Fruit fly (Drosophila melanogaster) whole organism, embryonic: Measurements from ENCODE around the gene PolA1.

Source experiments
- Bteb2 ChIP-seq: fragments of 200-800 bp; sonication (Bioruptor generic); optimal IDR thresholded peaks from 2 replicates; lab custom pipeline; 2016; ENCODE audit warnings: missing biosample characterization, missing genetic modification characterization
- CG12104 ChIP-seq: fragments of 200-800 bp; sonication (Bioruptor generic); optimal IDR thresholded peaks from 3 replicates; lab custom pipeline; 2016; ENCODE audit warnings: missing biosample characterization, missing genetic modification characterization
- CG12942 ChIP-seq: fragments of 200-800 bp; sonication (Bioruptor generic); optimal IDR thresholded peaks from 3 replicates; lab custom pipeline; 2016; ENCODE audit warnings: missing biosample characterization, missing genetic modification characterization
- CG13123 ChIP-seq: fragments of 200-800 bp; sonication (Bioruptor generic); optimal IDR thresholded peaks from 2 replicates; lab custom pipeline; 2016; ENCODE audit warnings: missing biosample characterization, missing genetic modification characterization
- CG13775 ChIP-seq: fragments of 200-800 bp; sonication (Bioruptor generic); optimal IDR thresholded peaks from 3 replicates; lab custom pipeline; 2017; ENCODE audit warnings: missing biosample characterization, mild to moderate bottlenecking, missing genetic modification characterization
- CG14441 ChIP-seq: fragments of 200-800 bp; sonication (Bioruptor generic); IDR thresholded peaks from 2 replicates; pipeline ENCODE4 v1.3.6; 2022; ENCODE audit warnings: missing biosample characterization, missing genetic modification characterization
- CG1647 ChIP-seq: fragments of 200-800 bp; sonication (Bioruptor generic); optimal IDR thresholded peaks from 3 replicates; lab custom pipeline; 2016; ENCODE audit warnings: missing biosample characterization, missing genetic modification characterization
- CG2678 ChIP-seq: fragments of 200-800 bp; sonication (Bioruptor generic); optimal IDR thresholded peaks from 3 replicates; lab custom pipeline; 2019; ENCODE audit warnings: missing biosample characterization, mild to moderate bottlenecking, missing genetic modification characterization, moderate library complexity
- CG30431 ChIP-seq: fragments of 200-800 bp; sonication (Bioruptor generic); optimal IDR thresholded peaks from 2 replicates; lab custom pipeline; 2017; ENCODE audit warnings: missing biosample characterization, missing genetic modification characterization
- CG3281 ChIP-seq: fragments of 200-800 bp; sonication (Bioruptor generic); optimal IDR thresholded peaks from 3 replicates; lab custom pipeline; 2017; ENCODE audit warnings: missing biosample characterization, mild to moderate bottlenecking, missing genetic modification characterization
- CG4282 ChIP-seq: fragments of 200-800 bp; sonication (Bioruptor generic); optimal IDR thresholded peaks from 2 replicates; lab custom pipeline; 2016; ENCODE audit warnings: missing biosample characterization, missing genetic modification characterization
- CG43689 ChIP-seq: fragments of 200-800 bp; sonication (Bioruptor generic); IDR thresholded peaks from 2 replicates; pipeline ENCODE4 v1.3.6; 2022; ENCODE audit warnings: missing biosample characterization, missing genetic modification characterization
- CG4820 ChIP-seq: fragments of 200-800 bp; sonication (Bioruptor generic); optimal IDR thresholded peaks from 3 replicates; lab custom pipeline; 2016; ENCODE audit warnings: missing biosample characterization, missing genetic modification characterization
- CG6683 ChIP-seq: fragments of 200-800 bp; sonication (Bioruptor generic); optimal IDR thresholded peaks from 2 replicates; lab custom pipeline; 2017; ENCODE audit warnings: missing biosample characterization, mild to moderate bottlenecking, missing genetic modification characterization, missing genetic modification reagents
- CG6791 ChIP-seq: fragments of 200-800 bp; sonication (Bioruptor generic); IDR thresholded peaks from 3 replicates; pipeline ENCODE4 v1.3.6; 2022; ENCODE audit warnings: missing biosample characterization, missing genetic modification characterization; ENCODE audit not compliant: partially characterized antibody
- CG7786 ChIP-seq: fragments of 200-800 bp; sonication (Bioruptor generic); optimal IDR thresholded peaks from 2 replicates; lab custom pipeline; 2016; ENCODE audit warnings: missing biosample characterization, missing genetic modification characterization
- CG9609 ChIP-seq: fragments of 200-800 bp; sonication (Bioruptor generic); optimal IDR thresholded peaks from 3 replicates; lab custom pipeline; 2016; ENCODE audit warnings: missing biosample characterization, missing genetic modification characterization
- Eip74EF ChIP-seq, 2 experiments: fragments of 200-800 bp in 1 of 2; fragments of >200 bp in 1 of 2; sonication (Bioruptor generic) in 1 of 2; optimal IDR thresholded peaks; 2 replicates each; lab custom pipeline; 2017 to 2019; ENCODE audit warnings: missing biosample characterization in 2 of 2, missing genetic modification characterization in 2 of 2, mild to moderate bottlenecking in 1 of 2, moderate library complexity in 1 of 2
- H2.0 ChIP-seq: fragments of 200-800 bp; sonication (Bioruptor generic); IDR thresholded peaks from 2 replicates; pipeline ENCODE4 v1.3.6; 2022; ENCODE audit warnings: missing biosample characterization, missing genetic modification characterization
- Lpt ChIP-seq: fragments of >200 bp; optimal IDR thresholded peaks from 2 replicates; lab custom pipeline; 2018; ENCODE audit warnings: missing biosample characterization, missing genetic modification characterization
- NK7.1 ChIP-seq: fragments of 200-800 bp; sonication (Bioruptor generic); optimal IDR thresholded peaks from 3 replicates; lab custom pipeline; 2016; ENCODE audit warnings: missing biosample characterization, missing genetic modification characterization
- Neu2 ChIP-seq: fragments of 200-800 bp; sonication (Bioruptor generic); optimal IDR thresholded peaks from 3 replicates; lab custom pipeline; 2016; ENCODE audit warnings: missing biosample characterization, missing genetic modification characterization, borderline replicate concordance
- Oli ChIP-seq: fragments of 200-800 bp; sonication (Bioruptor generic); optimal IDR thresholded peaks from 2 replicates; lab custom pipeline; 2018; ENCODE audit warnings: missing biosample characterization, mild to moderate bottlenecking, missing genetic modification characterization, moderate library complexity
- Spps ChIP-seq: fragments of 200-800 bp; sonication (Bioruptor generic); optimal IDR thresholded peaks from 2 replicates; lab custom pipeline; 2018; ENCODE audit warnings: missing biosample characterization, mild to moderate bottlenecking, missing genetic modification characterization
- Stat92E ChIP-seq, 3 experiments: fragments of >200 bp in 2 of 3; fragments of 200-800 bp in 1 of 3; sonication (Bioruptor generic) in 1 of 3; optimal IDR thresholded peaks; 2 replicates each; lab custom pipeline; 2017 to 2019; ENCODE audit warnings: missing biosample characterization in 3 of 3, missing genetic modification characterization in 3 of 3, mild to moderate bottlenecking in 1 of 3, moderate library complexity in 1 of 3
- TFAM ChIP-seq: fragments of 200-800 bp; sonication (Bioruptor generic); optimal IDR thresholded peaks from 2 replicates; lab custom pipeline; 2017; ENCODE audit warnings: missing biosample characterization, missing genetic modification characterization, inconsistent platforms
- Trl ChIP-seq, 3 experiments: fragments of >200 bp in 2 of 3; fragments of 200-800 bp in 1 of 3; sonication (Bioruptor generic) in 1 of 3; optimal IDR thresholded peaks; 2 replicates in 1 of 3; 3 replicates in 2 of 3; lab custom pipeline; 2016 to 2017; ENCODE audit warnings: missing biosample characterization in 1 of 3, missing genetic modification characterization in 1 of 3
- Usf ChIP-seq: fragments of 200-800 bp; sonication (Bioruptor generic); optimal IDR thresholded peaks from 2 replicates; lab custom pipeline; 2017; ENCODE audit warnings: missing genotype, missing biosample characterization, missing genetic modification characterization
- cad ChIP-seq: fragments of >200 bp; optimal IDR thresholded peaks from 2 replicates; lab custom pipeline; 2017; ENCODE audit warnings: missing biosample characterization, missing genetic modification characterization
- cas ChIP-seq: fragments of 200-800 bp; sonication (Bioruptor generic); IDR thresholded peaks from 2 replicates; pipeline ENCODE4 v1.3.6; 2022; ENCODE audit warnings: missing biosample characterization, missing genetic modification characterization
- cato ChIP-seq: fragments of 200-800 bp; sonication (Bioruptor generic); optimal IDR thresholded peaks from 2 replicates; lab custom pipeline; 2016; ENCODE audit warnings: missing biosample characterization, missing genetic modification characterization, borderline replicate concordance
- corto ChIP-seq: fragments of 200-800 bp; sonication (Bioruptor generic); optimal IDR thresholded peaks from 2 replicates; lab custom pipeline; 2016; ENCODE audit warnings: missing biosample characterization, mild to moderate bottlenecking, missing genetic modification characterization, moderate library complexity
- crc ChIP-seq: fragments of 200-800 bp; sonication (Bioruptor generic); optimal IDR thresholded peaks from 2 replicates; lab custom pipeline; 2016; ENCODE audit warnings: missing biosample characterization, missing genetic modification characterization
- danr ChIP-seq: fragments of 200-800 bp; sonication (Bioruptor generic); IDR thresholded peaks from 2 replicates; pipeline ENCODE4 v1.3.6; 2022; ENCODE audit warnings: missing biosample characterization, missing genetic modification characterization
- dmrt99B ChIP-seq: fragments of 200-800 bp; sonication (Bioruptor generic); optimal IDR thresholded peaks from 2 replicates; lab custom pipeline; 2018; ENCODE audit warnings: missing biosample characterization, mild to moderate bottlenecking, missing genetic modification characterization, moderate library complexity
- fd102C ChIP-seq: fragments of 200-800 bp; sonication (Bioruptor generic); optimal IDR thresholded peaks from 2 replicates; lab custom pipeline; 2018; ENCODE audit warnings: missing biosample characterization, mild to moderate bottlenecking, missing genetic modification characterization, moderate library complexity
- fru ChIP-seq: fragments of >200 bp; optimal IDR thresholded peaks from 2 replicates; lab custom pipeline; 2017
- h ChIP-seq: fragments of >200 bp; optimal IDR thresholded peaks from 2 replicates; lab custom pipeline; 2017
- knrl ChIP-seq: fragments of 200-800 bp; sonication (Bioruptor generic); IDR thresholded peaks from 3 replicates; pipeline ENCODE4 v1.3.6; 2022; ENCODE audit warnings: missing biosample characterization, missing genetic modification characterization; ENCODE audit not compliant: partially characterized antibody
- lbe ChIP-seq: fragments of 200-800 bp; sonication (Bioruptor generic); optimal IDR thresholded peaks from 2 replicates; lab custom pipeline; 2016; ENCODE audit warnings: missing biosample characterization, mild to moderate bottlenecking, missing genetic modification characterization
- mirr ChIP-seq: fragments of 200-800 bp; sonication (Bioruptor generic); optimal IDR thresholded peaks from 3 replicates; lab custom pipeline; 2018; ENCODE audit warnings: missing biosample characterization, mild to moderate bottlenecking, missing genetic modification characterization
- oc ChIP-seq: fragments of 200-800 bp; sonication (Bioruptor generic); optimal IDR thresholded peaks from 2 replicates; lab custom pipeline; 2018; ENCODE audit warnings: missing biosample characterization, mild to moderate bottlenecking, missing genetic modification characterization, moderate library complexity
- peb ChIP-seq: fragments of 200-800 bp; sonication (Bioruptor generic); IDR thresholded peaks from 2 replicates; pipeline ENCODE4 v1.3.6; 2022; ENCODE audit warnings: missing biosample characterization, missing genetic modification characterization
- pum ChIP-seq: fragments of 200-800 bp; sonication (Bioruptor generic); optimal IDR thresholded peaks from 2 replicates; lab custom pipeline; 2016; ENCODE audit warnings: missing biosample characterization, missing genetic modification characterization
- sd ChIP-seq: fragments of 200-800 bp; sonication (Bioruptor generic); optimal IDR thresholded peaks from 3 replicates; lab custom pipeline; 2018; ENCODE audit warnings: missing biosample characterization, mild to moderate bottlenecking, missing genetic modification characterization, moderate library complexity
- sim ChIP-seq: fragments of 200-800 bp; sonication (Bioruptor generic); IDR thresholded peaks from 2 replicates; pipeline ENCODE4 v1.3.6; 2022; ENCODE audit warnings: missing biosample characterization, missing genetic modification characterization
- twi ChIP-seq: fragments of 200-800 bp; optimal IDR thresholded peaks from 2 replicates; lab custom pipeline; 2019; ENCODE audit warnings: missing biosample characterization, mild to moderate bottlenecking, missing genetic modification characterization, moderate library complexity
- wor ChIP-seq: fragments of 200-800 bp; sonication (Bioruptor generic); IDR thresholded peaks from 2 replicates; pipeline ENCODE4 v1.3.6; 2022; ENCODE audit warnings: missing biosample characterization, missing genetic modification characterization

The PolA1 gene

DNA sequence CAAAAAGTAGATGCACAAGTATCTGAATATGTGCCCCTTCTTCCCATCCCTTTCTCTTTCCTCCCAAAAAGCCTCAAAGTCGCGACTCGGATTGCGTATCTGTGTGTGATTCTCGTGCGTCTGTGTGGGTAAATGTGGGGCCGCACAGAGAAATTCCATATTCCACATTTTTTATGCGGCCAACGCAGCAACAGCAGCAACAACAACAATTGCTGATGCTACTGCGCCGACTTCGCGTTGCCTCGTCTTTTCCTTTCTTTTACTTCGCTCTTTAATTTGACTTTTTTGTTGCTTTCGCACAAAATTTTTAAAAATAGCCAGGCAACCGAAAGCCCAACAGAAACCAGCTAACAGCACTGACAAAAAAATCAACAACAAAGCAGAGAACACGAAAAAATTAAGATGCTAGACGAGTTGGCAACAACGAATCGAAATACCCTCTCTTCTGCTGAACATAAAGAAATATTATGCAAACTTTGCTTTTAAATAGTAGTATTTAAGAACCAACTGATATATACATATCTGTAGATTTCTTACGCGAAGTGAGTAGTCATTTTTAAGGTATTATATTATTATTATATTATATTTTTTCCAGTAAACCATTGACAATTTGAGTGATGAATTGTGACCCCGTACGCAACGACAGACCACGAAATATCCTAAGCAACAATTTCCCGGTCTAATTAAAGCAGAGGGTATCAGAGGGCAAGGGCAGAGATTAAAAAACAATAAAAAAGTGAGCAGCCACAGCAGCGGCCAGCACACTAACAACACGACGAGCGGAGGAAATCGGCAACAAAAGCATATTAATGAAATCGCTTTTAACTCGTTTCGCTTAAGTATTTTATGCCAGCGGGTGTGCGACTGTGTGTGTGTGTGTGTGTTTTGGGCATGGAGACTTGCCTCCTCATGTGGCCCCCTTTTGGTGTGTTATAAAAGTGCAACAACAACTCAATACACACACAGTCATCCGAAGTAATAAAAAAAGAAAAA lies 14.8 kb downstream of the PolA1 start (continued):
- TF ChIP-seq Eip74EF (GFP tag; optimal IDR thresholded peaks at IDR 0.05; lab: Kevin White, UChicago) = peak in 1 of 2 experiments; percentile 30
- no peak for TF ChIP-seq TFAM (GFP tag; lab: Kevin White, UChicago)
- TF ChIP-seq oc (tag; lab: Kevin White, UChicago) = peak; percentile 84
- TF ChIP-seq twi (tag; lab: Kevin White, UChicago) = no peak
- TF ChIP-seq Oli = peak; percentile 76
- TF ChIP-seq NK7.1 (GFP tag; lab: Kevin White, UChicago) = no peak
- peak; percentile 51 for TF ChIP-seq CG13775 (GFP tag; lab: Kevin White, UChicago)
- no peak for TF ChIP-seq corto (GFP tag; lab: Kevin White, UChicago)
- TF ChIP-seq knrl (GFP tag; lab: Robert Waterston, UW) = no peak
- no peak for TF ChIP-seq pum
- TF ChIP-seq Usf (GFP tag; lab: Kevin White, UChicago) = no peak
- peak; percentile 12 for TF ChIP-seq CG9609 (GFP tag; lab: Kevin White, UChicago)
- TF ChIP-seq CG3281 = peak; percentile 45
- TF ChIP-seq CG7786 (GFP tag; lab: Kevin White, UChicago) = no peak
- TF ChIP-seq CG6791 (GFP tag; lab: Robert Waterston, UW) = no peak
- TF ChIP-seq Neu2 (GFP tag; lab: Kevin White, UChicago) = no peak
- peak; percentile 43 for TF ChIP-seq CG4820 (GFP tag; lab: Kevin White, UChicago)
- TF ChIP-seq Bteb2 = no peak
- peak; percentile 52 for TF ChIP-seq CG30431 (GFP tag; lab: Kevin White, UChicago)
- peak; percentile 35 for TF ChIP-seq CG4282
- peak; percentile 81 for TF ChIP-seq dmrt99B (tag; lab: Kevin White, UChicago)
- no peak for TF ChIP-seq cad (GFP tag; lab: Kevin White, UChicago)
- TF ChIP-seq fd102C (GFP tag; lab: Kevin White, UChicago) = no peak
- no peak for TF ChIP-seq lbe (GFP tag; lab: Kevin White, UChicago)
- TF ChIP-seq danr (GFP tag; lab: Robert Waterston, UW) = peak; percentile 64
- TF ChIP-seq fru (lab: Kevin White, UChicago) = no peak
- TF ChIP-seq peb (GFP tag; lab: Robert Waterston, UW) = 0 out of 2 replicates have a peak, but pooled peaks have one; percentile 20
- no peak for TF ChIP-seq cato (GFP tag; lab: Kevin White, UChicago)
- peak; percentile 79 for TF ChIP-seq CG2678 (tag; lab: Kevin White, UChicago)
- TF ChIP-seq mirr (GFP tag; lab: Kevin White, UChicago) = no peak
- TF ChIP-seq CG6683 (GFP tag; lab: Kevin White, UChicago) = peak; percentile 20
- peak; percentile 76 for TF ChIP-seq sd
- no peak for TF ChIP-seq CG14441 (GFP tag; lab: Robert Waterston, UW)
- no peak for TF ChIP-seq crc (GFP tag; lab: Kevin White, UChicago)
- no peak for TF ChIP-seq Lpt (GFP tag; lab: Kevin White, UChicago)
- TF ChIP-seq CG13123 = no peak
- TF ChIP-seq CG43689 (GFP tag; lab: Robert Waterston, UW) = 0 out of 2 replicates have a peak, but pooled peaks have one; percentile 26
- peak; percentile 18 for TF ChIP-seq CG12942 (GFP tag; lab: Kevin White, UChicago)
- no peak for TF ChIP-seq Stat92E (GFP tag; optimal IDR thresholded peaks at IDR 0.05; lab: Kevin White, UChicago)
- TF ChIP-seq h (lab: Kevin White, UChicago) = no peak
- TF ChIP-seq Spps (tag; lab: Kevin White, UChicago) = no peak
- TF ChIP-seq Trl (optimal IDR thresholded peaks at IDR 0.05; lab: Kevin White, UChicago) = no peak
- TF ChIP-seq Trl (GFP tag; optimal IDR thresholded peaks at IDR 0.05; lab: Kevin White, UChicago) = no peak
- no peak; the same call in 1 of the 2 replicates for TF ChIP-seq H2.0
- TF ChIP-seq cas (GFP tag; lab: Robert Waterston, UW) = no peak
- no peak for TF ChIP-seq sim (GFP tag; lab: Robert Waterston, UW)
- peak; percentile 22 for TF ChIP-seq CG12104
- 0 out of 2 replicates have a peak, but pooled peaks have one; percentile 29 for TF ChIP-seq wor
- TF ChIP-seq CG1647 (GFP tag; lab: Kevin White, UChicago) = peak; percentile 1
